ENCODE assay signal across 2 worm cellular contexts in genomic region chrX:16633052-16633451, ce11.
TF ChIP-seq lines count a peak whose summit lies in the region.

Gene C06G1.1 (plus strand): TSS chrX:16633352.

TF ChIP-seq in whole organism, L4 larva, 104 proteins besides CTCF, POLR2A, EP300 and RAD21:
- no peak for TF ChIP-seq zag-1 (tag; optimal IDR thresholded peaks at IDR 0.05; lab: Kevin White, UChicago)
- peak; percentile 36 for TF ChIP-seq aha-1 (tag; lab: Kevin White, UChicago)
- TF ChIP-seq hlh-30 (tag; optimal IDR thresholded peaks at IDR 0.05; lab: Kevin White, UChicago; ENCODE audit: insufficient read depth), result no peak
- TF ChIP-seq nhr-28 (tag; optimal IDR thresholded peaks at IDR 0.05; lab: Kevin White, UChicago), result no peak
- no peak for TF ChIP-seq attf-4 (tag; optimal IDR thresholded peaks at IDR 0.05; lab: Kevin White, UChicago)
- no peak for TF ChIP-seq nhr-77 (tag; optimal IDR thresholded peaks at IDR 0.05; lab: Kevin White, UChicago)

TF ChIP-seq in whole organism, mixed stage, embryonic, 35 proteins besides CTCF, POLR2A, EP300 and RAD21:
- TF ChIP-seq zip-8 (tag; optimal IDR thresholded peaks at IDR 0.05; lab: Kevin White, UChicago) (peak; percentile 25), bed-3 (GFP tag; optimal IDR thresholded peaks at IDR 0.05; lab: Kevin White, UChicago) (no peak)
